Worm (Caenorhabditis elegans) whole organism, early embryonic: ENCODE results near the gene rib-1.

Experiments
- F13C5.2 ChIP-seq: sonication (generic microtip); optimal IDR thresholded peaks from 2 replicates; lab custom pipeline; 2017; ENCODE audit warnings: mild to moderate bottlenecking, missing genetic modification characterization, inconsistent platforms, missing compliant biosample characterization
- ama-1 ChIP-seq: fragments of 150-350 bp; optimal IDR thresholded peaks from 2 replicates; lab custom pipeline; 2014
- ets-7 ChIP-seq: sonication (generic microtip); optimal IDR thresholded peaks from 2 replicates; lab custom pipeline; 2016; ENCODE audit warnings: missing genotype, missing genetic modification characterization, missing compliant biosample characterization
- flt-1 ChIP-seq: fragments of 200-800 bp; sonication (Bioruptor generic); IDR thresholded peaks from 2 replicates; pipeline ENCODE4 v1.3.6; 2022; ENCODE audit warnings: missing genetic modification characterization, missing compliant biosample characterization
- sea-1 ChIP-seq: fragments of 200-800 bp; sonication (Bioruptor generic); conservative IDR thresholded peaks from 2 replicates; pipeline ENCODE4 v1.3.6; 2022; ENCODE audit warnings: missing genetic modification characterization, missing compliant biosample characterization
- tbx-11 ChIP-seq: fragments of 200-800 bp; sonication (Bioruptor generic); IDR thresholded peaks from 2 replicates; pipeline ENCODE4 v1.3.6; 2022; ENCODE audit warnings: missing genetic modification characterization, missing compliant biosample characterization
- tra-4 ChIP-seq: sonication (generic microtip); optimal IDR thresholded peaks from 2 replicates; lab custom pipeline; 2017; ENCODE audit warnings: missing genetic modification characterization, missing compliant biosample characterization

- TF ChIP-seq flt-1 (GFP tag; lab: Robert Waterston, UW) (no peak), ama-1 (no peak), F13C5.2 (tag; lab: Kevin White, UChicago) (no peak), ets-7 (tag; lab: Kevin White, UChicago) (no peak), tra-4 (no peak), tbx-11 (GFP tag; lab: Robert Waterston, UW) (no peak), sea-1 (GFP tag; lab: Robert Waterston, UW) (no peak)
Measured at ce11 chrIV:11582450-11583166, 4.0 kb downstream of the rib-1 start.
